Worm (Caenorhabditis elegans) whole organism, midembryonic: ENCODE results near the gene F56C4.2.
"Not testable (repeated sequence)": the region's sequence is repeated elsewhere in the genome, so short reads cannot be mapped to it uniquely, and the experiment has no call there.

Experiments
- T22C8.4 ChIP-seq: fragments of 200-800 bp; sonication (Bioruptor generic); IDR thresholded peaks from 2 replicates; pipeline ENCODE4 v1.3.6; 2022; ENCODE audit warnings: missing genetic modification characterization, missing compliant biosample characterization
- cog-1 ChIP-seq: sonication (generic microtip); optimal IDR thresholded peaks from 2 replicates; lab custom pipeline; 2016; ENCODE audit warnings: missing genetic modification characterization, missing compliant biosample characterization
- flt-1 ChIP-seq: fragments of 200-800 bp; sonication (Bioruptor generic); IDR thresholded peaks from 2 replicates; pipeline ENCODE4 v1.3.6; 2022; ENCODE audit warnings: missing genetic modification characterization, missing compliant biosample characterization
- klf-2 ChIP-seq: fragments of 200-800 bp; sonication (Bioruptor generic); conservative IDR thresholded peaks from 2 replicates; pipeline ENCODE4 v1.3.6; 2022; ENCODE audit warnings: missing genetic modification reagents, missing genetic modification characterization, missing compliant biosample characterization
- med-1 ChIP-seq: sonication (generic microtip); optimal IDR thresholded peaks from 2 replicates; lab custom pipeline; 2017; ENCODE audit warnings: missing genetic modification characterization, mild to moderate bottlenecking, missing compliant biosample characterization, antibody characterized with exemption, missing genetic modification reagents; ENCODE audit not compliant: insufficient read depth
- ref-1 ChIP-seq: fragments of 200-800 bp; sonication (Bioruptor generic); conservative IDR thresholded peaks from 2 replicates; pipeline ENCODE4 v1.3.6; 2022; ENCODE audit warnings: missing genetic modification reagents, missing genetic modification characterization, missing compliant biosample characterization
- tab-1 ChIP-seq: fragments of 200-800 bp; sonication (Bioruptor generic); IDR thresholded peaks from 2 replicates; pipeline ENCODE4 v1.3.6; 2022; ENCODE audit warnings: missing genetic modification characterization, missing compliant biosample characterization
- ztf-23 ChIP-seq: fragments of 200-800 bp; sonication (Bioruptor generic); IDR thresholded peaks from 2 replicates; pipeline ENCODE4 v1.3.6; 2022; ENCODE audit warnings: missing genetic modification reagents, missing genetic modification characterization, missing compliant biosample characterization
- ztf-29 ChIP-seq: fragments of 200-800 bp; sonication (Bioruptor generic); IDR thresholded peaks from 2 replicates; pipeline ENCODE4 v1.3.6; 2022; ENCODE audit warnings: missing genetic modification reagents, missing genetic modification characterization, missing compliant biosample characterization

Gene F56C4.2

DNA sequence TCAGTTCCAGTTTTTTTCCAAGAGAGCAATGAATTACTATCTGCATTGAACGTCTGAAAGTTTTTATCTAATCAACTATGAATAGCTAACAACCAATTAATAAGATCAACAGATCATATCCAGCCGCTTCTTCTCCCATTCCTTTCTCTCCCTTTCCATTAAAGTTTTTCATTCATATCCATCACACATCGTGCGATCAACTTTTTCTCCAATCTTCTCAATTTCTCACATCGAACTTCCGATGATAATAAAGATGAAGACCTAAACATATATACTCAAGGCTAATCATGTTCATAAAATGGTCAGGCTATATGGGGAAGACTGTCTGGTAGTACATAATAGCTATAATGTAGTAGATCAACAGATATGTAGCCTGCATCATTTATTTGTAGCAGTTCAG, 26.8 kb upstream of the F56C4.2 start:
- TF ChIP-seq T22C8.4 (no peak), med-1 (GFP tag; lab: Kevin White, UChicago) (no peak), cog-1 (tag; lab: Kevin White, UChicago) (no peak), ref-1 (GFP tag; lab: Robert Waterston, UW) (no peak), ztf-23 (GFP tag; lab: Robert Waterston, UW) (no peak), flt-1 (no peak), tab-1 (GFP tag; lab: Robert Waterston, UW) (no peak), klf-2 (no peak), ztf-29 (no peak)

DNA sequence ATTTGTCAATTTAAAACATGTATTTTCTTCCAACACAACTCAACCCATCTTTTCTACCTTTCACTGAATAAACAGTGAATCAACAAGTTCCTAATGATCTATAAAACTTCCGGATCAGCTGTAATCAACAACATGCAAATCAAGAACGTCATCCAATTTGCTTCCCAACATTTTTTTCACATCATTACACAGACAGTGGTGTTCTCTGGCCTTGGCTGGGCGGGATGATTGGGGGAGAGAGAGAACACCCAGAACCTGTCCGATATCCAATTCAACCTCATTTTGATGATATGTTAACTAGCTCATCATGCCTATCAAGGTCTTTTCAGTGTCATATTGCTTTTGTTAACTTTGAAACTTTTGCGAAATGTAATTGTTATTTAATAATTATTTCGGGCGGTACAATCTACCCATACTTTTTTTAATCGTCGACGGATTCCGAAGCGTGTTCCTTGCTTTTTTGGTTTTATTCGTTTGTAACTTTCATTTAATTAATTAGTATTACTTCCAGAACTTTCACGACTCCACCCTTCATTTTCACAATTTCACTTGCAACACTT, 24.1 kb upstream of the F56C4.2 start, which contains the start of gene ptr-14:
ptr-14 (plus strand) TSS at position 510 of the 560 bp plus-strand sequence.
- TF ChIP-seq T22C8.4 (no peak), ztf-29 (no peak), ztf-23 (GFP tag; lab: Robert Waterston, UW) (no peak), klf-2 (no peak), flt-1 (no peak), ref-1 (GFP tag; lab: Robert Waterston, UW) (no peak), tab-1 (GFP tag; lab: Robert Waterston, UW) (no peak)

DNA sequence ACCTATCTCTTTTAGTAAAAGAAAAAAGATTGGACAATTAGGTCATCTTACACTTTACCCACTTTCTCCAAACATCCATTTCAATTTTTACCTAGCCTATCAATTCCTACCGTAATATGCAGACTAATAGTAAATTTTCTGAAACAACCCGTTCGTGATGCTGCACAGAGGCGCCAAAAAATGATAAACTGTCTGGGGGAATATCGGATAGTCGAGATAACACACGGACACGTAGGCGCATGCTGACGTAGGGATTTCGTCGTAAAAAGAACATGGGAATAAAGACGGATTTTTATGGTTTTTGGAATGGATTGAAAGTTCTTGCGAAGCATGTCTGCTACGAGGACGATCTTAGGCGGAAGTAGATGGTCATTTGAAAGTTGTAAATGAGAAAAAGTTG, 22.7 kb upstream of the F56C4.2 start:
- TF ChIP-seq tab-1 (GFP tag; lab: Robert Waterston, UW): no peak
- no peak for TF ChIP-seq ztf-23 (GFP tag; lab: Robert Waterston, UW)
- TF ChIP-seq ref-1 (GFP tag; lab: Robert Waterston, UW): no peak
- no peak for TF ChIP-seq med-1 (GFP tag; lab: Kevin White, UChicago)
- TF ChIP-seq cog-1 (tag; lab: Kevin White, UChicago): no peak
- TF ChIP-seq klf-2: no peak
- TF ChIP-seq T22C8.4: no peak

DNA sequence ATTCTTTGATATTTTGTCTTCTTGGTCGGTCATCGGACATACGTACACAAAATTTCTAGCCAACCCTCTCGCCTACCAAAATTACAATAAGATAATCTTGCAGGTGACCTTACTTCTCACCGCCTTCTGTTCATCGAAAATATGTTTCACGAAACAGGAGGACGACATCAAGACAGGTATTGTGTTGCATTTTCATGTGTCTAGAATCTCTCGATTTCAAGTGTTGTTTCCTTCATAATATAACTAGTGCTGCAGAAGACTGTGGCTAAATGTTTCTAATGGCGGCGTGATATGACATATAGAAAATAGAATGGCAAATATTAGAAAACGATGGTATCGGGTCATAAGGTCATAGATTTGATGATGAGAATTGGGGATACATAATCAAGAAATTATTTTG, 22.0 kb upstream of the F56C4.2 start:
- TF ChIP-seq cog-1 (tag; lab: Kevin White, UChicago): no peak
- TF ChIP-seq med-1 (GFP tag; lab: Kevin White, UChicago): no peak
- TF ChIP-seq T22C8.4: no peak
- TF ChIP-seq ztf-23 (GFP tag; lab: Robert Waterston, UW): no peak
- no peak for TF ChIP-seq flt-1
- TF ChIP-seq tab-1 (GFP tag; lab: Robert Waterston, UW): no peak
- no peak for TF ChIP-seq ref-1 (GFP tag; lab: Robert Waterston, UW)
- TF ChIP-seq ztf-29: no peak
- no peak for TF ChIP-seq klf-2

DNA sequence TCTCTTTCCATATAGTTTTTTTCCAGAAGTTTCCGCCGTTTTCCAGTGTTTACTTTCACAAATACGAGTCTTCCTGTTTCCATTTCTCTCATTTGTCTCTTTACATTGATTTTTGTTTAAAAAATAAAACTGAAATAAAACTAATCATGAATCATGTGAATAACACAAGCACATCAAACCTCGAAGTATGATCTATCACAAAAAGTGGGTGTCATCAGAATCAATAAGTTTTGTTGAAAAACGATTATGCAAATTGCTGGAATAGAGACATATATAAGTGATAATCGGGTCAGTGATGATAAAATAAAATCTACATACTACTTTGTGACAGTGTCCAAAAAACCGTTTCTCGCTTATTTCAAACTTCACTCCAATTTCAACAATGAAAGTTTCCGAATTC, 18.3 kb upstream of the F56C4.2 start, which contains the start of gene R09H10.7:
R09H10.7 (plus strand) TSS at position 301 of the 400 bp plus-strand sequence.
- TF ChIP-seq T22C8.4 (no peak), tab-1 (GFP tag; lab: Robert Waterston, UW) (no peak), cog-1 (tag; lab: Kevin White, UChicago) (no peak), klf-2 (no peak), flt-1 (no peak), ztf-23 (GFP tag; lab: Robert Waterston, UW) (no peak), ref-1 (GFP tag; lab: Robert Waterston, UW) (no peak), med-1 (GFP tag; lab: Kevin White, UChicago) (no peak), ztf-29 (no peak)

DNA sequence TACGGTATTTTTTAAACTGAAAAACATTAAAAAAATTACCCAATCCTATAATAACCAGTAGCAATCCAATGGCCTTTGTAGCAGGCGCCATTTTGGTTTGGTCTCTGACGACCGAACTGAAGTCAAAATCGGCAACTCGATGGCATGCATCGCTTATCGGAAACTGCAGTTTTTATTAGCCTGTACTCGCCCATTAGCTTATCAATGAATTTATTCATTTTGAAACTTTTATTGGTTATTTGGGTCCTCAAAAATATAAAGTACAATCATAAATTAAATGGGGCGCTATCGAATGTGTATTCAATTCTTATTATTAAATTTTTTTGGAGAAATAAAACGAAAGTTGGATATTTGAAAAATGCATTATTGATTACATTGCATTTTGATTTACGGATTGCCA, 10.4 kb upstream of the F56C4.2 start, which contains the start of gene R09H10.5:
R09H10.5 (minus strand) TSS at position 106 of the 400 bp plus-strand sequence.
- TF ChIP-seq med-1 (GFP tag; lab: Kevin White, UChicago) (no peak), flt-1 (no peak), T22C8.4 (no peak), cog-1 (tag; lab: Kevin White, UChicago) (no peak), ztf-29 (no peak), klf-2 (no peak), ref-1 (GFP tag; lab: Robert Waterston, UW) (no peak), tab-1 (GFP tag; lab: Robert Waterston, UW) (no peak), ztf-23 (GFP tag; lab: Robert Waterston, UW) (no peak)

DNA sequence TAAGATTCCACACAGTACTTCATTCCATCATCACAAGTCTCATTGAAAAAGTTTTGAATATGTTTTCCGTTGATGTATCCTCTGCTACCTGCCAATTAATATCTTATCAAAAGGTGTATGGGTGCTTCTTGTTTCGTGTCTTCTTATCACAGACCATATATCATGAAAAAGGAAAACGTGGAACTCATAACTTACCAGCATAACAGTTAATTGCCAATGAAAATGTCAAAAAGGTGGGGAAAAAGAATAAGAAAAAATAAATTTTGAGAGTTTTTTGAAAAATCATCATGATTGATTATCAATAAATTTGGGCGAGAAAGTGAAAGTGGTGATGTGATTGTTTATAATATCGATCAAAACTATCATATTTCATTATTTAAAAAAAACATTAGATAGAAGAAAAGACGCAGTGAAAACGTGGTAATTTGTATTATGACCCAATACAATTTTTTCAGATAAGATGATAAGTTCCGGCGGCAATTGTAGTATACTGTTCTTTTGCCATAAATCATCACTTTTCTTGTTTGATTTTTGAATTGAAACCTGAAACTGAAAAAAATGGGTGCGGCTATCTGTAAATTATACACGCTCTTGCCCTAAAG, 8.0 kb upstream of the F56C4.2 start, which contains the start of gene F56C4.4:
F56C4.4 (minus strand) TSS at position 315 of the 602 bp plus-strand sequence.
- TF ChIP-seq ztf-23 (GFP tag; lab: Robert Waterston, UW) (no peak), T22C8.4 (no peak), cog-1 (tag; lab: Kevin White, UChicago) (no peak), med-1 (GFP tag; lab: Kevin White, UChicago) (no peak), klf-2 (no peak), tab-1 (GFP tag; lab: Robert Waterston, UW) (no peak), flt-1 (no peak)

DNA sequence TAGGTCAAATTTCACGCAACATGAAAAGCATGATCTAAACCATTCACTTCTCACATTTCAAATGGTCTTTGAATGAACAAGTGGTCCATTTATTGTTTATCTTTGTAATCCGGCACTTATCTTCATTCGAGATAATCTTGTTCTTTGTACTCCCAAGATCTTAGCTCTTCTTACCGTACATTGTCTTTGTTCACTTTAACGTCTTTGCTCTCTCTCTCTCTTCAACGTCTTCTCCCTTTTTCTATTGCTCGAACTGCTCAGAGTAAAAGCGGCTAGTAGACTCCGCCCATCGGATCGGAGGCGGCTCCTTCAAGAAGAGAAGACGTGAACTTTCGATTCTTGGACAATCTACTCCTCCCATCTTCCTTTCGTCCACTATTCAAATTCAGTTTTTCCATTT, 2.4 kb upstream of the F56C4.2 start, which contains the start of gene F56C4.1:
F56C4.1 (plus strand) TSS at position 301 of the 400 bp plus-strand sequence.
- TF ChIP-seq cog-1 (tag; lab: Kevin White, UChicago): no peak
- TF ChIP-seq flt-1: no peak
- TF ChIP-seq klf-2: no peak
- TF ChIP-seq ztf-23 (GFP tag; lab: Robert Waterston, UW): no peak
- no peak for TF ChIP-seq med-1 (GFP tag; lab: Kevin White, UChicago)
- no peak for TF ChIP-seq T22C8.4
- no peak for TF ChIP-seq tab-1 (GFP tag; lab: Robert Waterston, UW)
- no peak for TF ChIP-seq ztf-29

DNA sequence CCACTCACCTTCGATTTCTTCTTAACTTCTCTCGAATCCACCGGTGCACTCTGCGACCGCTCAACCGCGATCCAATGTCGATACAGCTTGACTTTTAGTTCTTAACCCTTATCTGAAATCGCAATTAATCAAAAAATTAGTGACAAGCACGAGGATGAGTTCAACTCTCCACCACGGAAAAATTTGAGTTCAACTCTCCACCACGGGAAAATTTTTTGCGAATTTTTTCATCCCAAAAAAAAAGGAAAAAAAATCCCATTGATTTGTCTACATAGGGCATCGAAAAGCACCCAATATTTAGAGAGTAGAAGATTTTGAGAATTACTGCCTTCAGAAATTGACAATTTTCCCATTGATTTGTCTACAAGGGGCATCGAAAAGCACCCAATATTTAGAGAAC, 15.0 kb downstream of the F56C4.2 start, which contains the start of gene glb-19:
glb-19 (minus strand) TSS at position 101 of the 400 bp plus-strand sequence.
- not testable (repeated sequence) for TF ChIP-seq med-1 (GFP tag; lab: Kevin White, UChicago); klf-2; flt-1
